Fruit fly (Drosophila melanogaster) whole organism, adult: ENCODE results near the gene CG4338.

ENCODE experiments used
- CG12768 ChIP-seq: fragments of 200-800 bp; sonication (Bioruptor generic); optimal IDR thresholded peaks from 2 replicates; lab custom pipeline; 2017; ENCODE audit warnings: missing biosample characterization, missing genetic modification characterization, mild to moderate bottlenecking, moderate library complexity, missing genetic modification reagents
- CG33017 ChIP-seq: fragments of 200-800 bp; sonication (Bioruptor generic); optimal IDR thresholded peaks from 2 replicates; lab custom pipeline; 2018; ENCODE audit warnings: missing biosample characterization, mild to moderate bottlenecking, missing genetic modification characterization, moderate library complexity
- cnc ChIP-seq, 2 experiments: fragments of >200 bp; optimal IDR thresholded peaks; 2 replicates each; lab custom pipeline; 2017
- kay ChIP-seq: fragments of 200-800 bp; sonication (Bioruptor generic); peaks from one replicate; lab custom pipeline; 2016; ENCODE audit warnings: missing biosample characterization, missing genetic modification characterization, borderline replicate concordance

- TF ChIP-seq CG33017 (tag; lab: Kevin White, UChicago) (no peak), cnc (optimal IDR thresholded peaks at IDR 0.05; lab: Kevin White, UChicago) (no peak), kay (GFP tag; lab: Kevin White, UChicago) (no peak), CG12768 (no peak)
These were observed 38.5 kb downstream of the CG4338 start for dm6 chr3R:15313836-15314235.
